Fruit fly (Drosophila melanogaster) whole organism: ENCODE measurements around the gene Targ1.

Experiments
- CG8478 ChIP-seq: fragments of >200 bp; optimal IDR thresholded peaks from 2 replicates; lab custom pipeline; 2018; ENCODE audit warnings: inconsistent platforms
- pan ChIP-seq: fragments of >200 bp; optimal IDR thresholded peaks from 2 replicates; lab custom pipeline; 2017

DNA sequence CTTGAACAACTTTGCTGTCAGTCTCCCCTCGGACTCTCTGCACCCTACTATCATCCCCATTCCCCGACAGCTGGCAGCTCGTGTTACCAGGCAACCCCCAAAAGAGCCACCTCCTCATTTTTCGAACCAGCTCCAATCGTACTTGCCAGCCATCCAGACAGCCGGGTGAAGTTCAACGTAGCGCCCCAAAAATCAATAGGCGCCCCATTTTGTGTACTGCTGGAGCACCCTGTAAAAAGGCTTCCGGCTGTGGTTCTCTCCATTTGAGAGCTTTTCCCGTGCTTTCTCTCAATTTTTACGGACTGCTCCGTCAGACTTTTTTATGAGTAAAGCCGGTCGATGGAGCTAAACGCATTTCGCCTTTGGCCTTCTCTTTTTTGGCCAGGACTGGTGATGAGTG, 17.1 kb downstream of the Targ1 start:
- TF ChIP-seq pan (lab: Kevin White, UChicago) (no peak), CG8478 (no peak)
